Worm (Caenorhabditis elegans) whole organism, midembryonic: ENCODE results near the gene C49F8.3.

ENCODE experiments used
- cog-1 ChIP-seq: sonication (generic microtip); optimal IDR thresholded peaks from 2 replicates; lab custom pipeline; 2016; ENCODE audit warnings: missing genetic modification characterization, missing compliant biosample characterization
- flt-1 ChIP-seq: fragments of 200-800 bp; sonication (Bioruptor generic); IDR thresholded peaks from 2 replicates; pipeline ENCODE4 v1.3.6; 2022; ENCODE audit warnings: missing genetic modification characterization, missing compliant biosample characterization
- ztf-23 ChIP-seq: fragments of 200-800 bp; sonication (Bioruptor generic); IDR thresholded peaks from 2 replicates; pipeline ENCODE4 v1.3.6; 2022; ENCODE audit warnings: missing genetic modification reagents, missing genetic modification characterization, missing compliant biosample characterization
- ztf-29 ChIP-seq: fragments of 200-800 bp; sonication (Bioruptor generic); IDR thresholded peaks from 2 replicates; pipeline ENCODE4 v1.3.6; 2022; ENCODE audit warnings: missing genetic modification reagents, missing genetic modification characterization, missing compliant biosample characterization

ce11 chrX:13347251-13347650 lies 40.1 kb downstream of the C49F8.3 start:
- TF ChIP-seq cog-1, result no peak
- no peak for TF ChIP-seq ztf-23 (GFP tag; lab: Robert Waterston, UW)
- TF ChIP-seq ztf-29 (GFP tag; lab: Robert Waterston, UW), result no peak
- TF ChIP-seq flt-1, result no peak
